Worm (Caenorhabditis elegans): ENCODE data around the gene C34B4.2.
A peak's percentile ranks its signal among the peaks of the same experiment; 100 is the strongest.

C34B4.2 gene

ce11 chrV:13121266-13121665 lies 38.4 kb downstream of the C34B4.2 start:
- TF ChIP-seq blmp-1 (tag; optimal IDR thresholded peaks at IDR 0.05; ENCODE audit: insufficient read depth): no peak
- TF ChIP-seq C34F6.9 (tag; optimal IDR thresholded peaks at IDR 0.05): no peak
- TF ChIP-seq egl-27 (tag; optimal IDR thresholded peaks at IDR 0.05): no peak
- TF ChIP-seq ZK546.5 (tag; optimal IDR thresholded peaks at IDR 0.05): no peak
- TF ChIP-seq lin-39 (tag; optimal IDR thresholded peaks at IDR 0.05): no peak
- TF ChIP-seq lsy-2 (tag; optimal IDR thresholded peaks at IDR 0.05): no peak
- no peak for TF ChIP-seq gmeb-1 (tag; optimal IDR thresholded peaks at IDR 0.05)
- TF ChIP-seq lin-11 (tag; optimal IDR thresholded peaks at IDR 0.05): no peak
- TF ChIP-seq nhr-12 (tag; optimal IDR thresholded peaks at IDR 0.05): no peak
- TF ChIP-seq nhr-25 (tag; optimal IDR thresholded peaks at IDR 0.05): no peak
- TF ChIP-seq skn-1 (tag; optimal IDR thresholded peaks at IDR 0.05): no peak

ce11 chrV:13129895-13130294 lies 47.0 kb downstream of the C34B4.2 start, which contains the start of gene eat-6:
TSS of gene eat-6 (minus strand) at chrV:13129995.
- no peak for TF ChIP-seq sem-4 (tag; optimal IDR thresholded peaks at IDR 0.05)
- TF ChIP-seq alr-1 (tag; optimal IDR thresholded peaks at IDR 0.05): no peak
- TF ChIP-seq unc-39 (tag; optimal IDR thresholded peaks at IDR 0.05): no peak
- TF ChIP-seq lin-11 (tag; optimal IDR thresholded peaks at IDR 0.05): no peak
- TF ChIP-seq R02D3.7 (tag; optimal IDR thresholded peaks at IDR 0.05): no peak
- TF ChIP-seq skn-1 (tag; optimal IDR thresholded peaks at IDR 0.05): no peak
- TF ChIP-seq ZK546.5 (tag; optimal IDR thresholded peaks at IDR 0.05): no peak
- TF ChIP-seq lin-39 (tag; optimal IDR thresholded peaks at IDR 0.05): no peak
- TF ChIP-seq ama-1 (optimal IDR thresholded peaks at IDR 0.05): no peak
- TF ChIP-seq nhr-237 (tag; optimal IDR thresholded peaks at IDR 0.05): no peak
- TF ChIP-seq sma-9 (GFP tag; optimal IDR thresholded peaks at IDR 0.05): no peak
- TF ChIP-seq sma-9 (tag; optimal IDR thresholded peaks at IDR 0.05): no peak
- TF ChIP-seq sma-3 (GFP tag; optimal IDR thresholded peaks at IDR 0.05): no peak
- TF ChIP-seq dmd-4 (tag; optimal IDR thresholded peaks at IDR 0.05): no peak

- TF ChIP-seq lin-13 (GFP tag; optimal IDR thresholded peaks at IDR 0.05) (peak; percentile 12), egl-27 (tag; optimal IDR thresholded peaks at IDR 0.05) (no peak), elt-1 (tag; optimal IDR thresholded peaks at IDR 0.05) (no peak), crh-2 (tag; optimal IDR thresholded peaks at IDR 0.05) (peak; percentile 74), R02D3.7 (tag; optimal IDR thresholded peaks at IDR 0.05) (no peak), Y55F3AM.14 (GFP tag; optimal IDR thresholded peaks at IDR 0.05) (no peak), blmp-1 (tag; optimal IDR thresholded peaks at IDR 0.05; ENCODE audit: insufficient read depth) (no peak), nhr-6 (tag; optimal IDR thresholded peaks at IDR 0.05) (no peak), mab-5 (tag; optimal IDR thresholded peaks at IDR 0.05) (peak; percentile 17), nhr-23 (tag; optimal IDR thresholded peaks at IDR 0.05) (no peak), nhr-10 (tag; optimal IDR thresholded peaks at IDR 0.05) (no peak), ceh-16 (tag; optimal IDR thresholded peaks at IDR 0.05) (no peak), peb-1 (tag; optimal IDR thresholded peaks at IDR 0.05) (no peak), nhr-12 (tag; optimal IDR thresholded peaks at IDR 0.05) (no peak), unc-55 (GFP tag; optimal IDR thresholded peaks at IDR 0.05) (peak; percentile 78), skn-1 (tag; optimal IDR thresholded peaks at IDR 0.05) (no peak), unc-62 (GFP tag; optimal IDR thresholded peaks at IDR 0.05) (no peak), ceh-82 (tag; optimal IDR thresholded peaks at IDR 0.05) (no peak), nhr-237 (tag; optimal IDR thresholded peaks at IDR 0.05) (no peak), elt-3 (tag; optimal IDR thresholded peaks at IDR 0.05) (no peak), unc-39 (tag; optimal IDR thresholded peaks at IDR 0.05) (peak; percentile 37), ztf-11 (tag; optimal IDR thresholded peaks at IDR 0.05) (no peak), snpc-4 (tag; optimal IDR thresholded peaks at IDR 0.05) (no peak), sem-4 (tag; optimal IDR thresholded peaks at IDR 0.05) (peak; percentile 44), sma-3 (GFP tag; optimal IDR thresholded peaks at IDR 0.05) (no peak), lsy-2 (tag; optimal IDR thresholded peaks at IDR 0.05) (peak in 1 of 2 experiments; percentile 44), nhr-25 (tag; optimal IDR thresholded peaks at IDR 0.05) (no peak), nhr-21 (tag; optimal IDR thresholded peaks at IDR 0.05) (peak; percentile 16), alr-1 (tag; optimal IDR thresholded peaks at IDR 0.05) (no peak), C34F6.9 (tag; optimal IDR thresholded peaks at IDR 0.05) (peak; percentile 74), nhr-11 (tag; optimal IDR thresholded peaks at IDR 0.05) (no peak), ZK546.5 (tag; optimal IDR thresholded peaks at IDR 0.05) (no peak), lin-39 (tag; optimal IDR thresholded peaks at IDR 0.05) (no peak), zag-1 (tag; optimal IDR thresholded peaks at IDR 0.05) (peak; percentile 81), F13H6.1 (tag; optimal IDR thresholded peaks at IDR 0.05) (peak; percentile 79), dmd-4 (tag; optimal IDR thresholded peaks at IDR 0.05) (no peak), ztf-4 (tag; optimal IDR thresholded peaks at IDR 0.05) (no peak), mdl-1 (tag; optimal IDR thresholded peaks at IDR 0.05) (no peak), nhr-129 (tag; optimal IDR thresholded peaks at IDR 0.05) (peak; percentile 88), lin-11 (tag; optimal IDR thresholded peaks at IDR 0.05) (peak; percentile 73), sma-9 (GFP tag; optimal IDR thresholded peaks at IDR 0.05) (peak; percentile 57), sma-9 (tag; optimal IDR thresholded peaks at IDR 0.05) (no peak), nhr-77 (tag; optimal IDR thresholded peaks at IDR 0.05) (no peak), ama-1 (optimal IDR thresholded peaks at IDR 0.05) (no peak), gmeb-1 (tag; optimal IDR thresholded peaks at IDR 0.05) (no peak), mbf-1 (tag; optimal IDR thresholded peaks at IDR 0.05) (no peak), fos-1 (tag; optimal IDR thresholded peaks at IDR 0.05) (peak; percentile 64), aly-2 (tag; optimal IDR thresholded peaks at IDR 0.05) (no peak)
These were observed 47.6 kb downstream of the C34B4.2 start for ce11 chrV:13130439-13130840.
